Fruit fly (Drosophila melanogaster): ENCODE measurements around the gene TBC1D5.

TBC1D5 gene

DNA sequence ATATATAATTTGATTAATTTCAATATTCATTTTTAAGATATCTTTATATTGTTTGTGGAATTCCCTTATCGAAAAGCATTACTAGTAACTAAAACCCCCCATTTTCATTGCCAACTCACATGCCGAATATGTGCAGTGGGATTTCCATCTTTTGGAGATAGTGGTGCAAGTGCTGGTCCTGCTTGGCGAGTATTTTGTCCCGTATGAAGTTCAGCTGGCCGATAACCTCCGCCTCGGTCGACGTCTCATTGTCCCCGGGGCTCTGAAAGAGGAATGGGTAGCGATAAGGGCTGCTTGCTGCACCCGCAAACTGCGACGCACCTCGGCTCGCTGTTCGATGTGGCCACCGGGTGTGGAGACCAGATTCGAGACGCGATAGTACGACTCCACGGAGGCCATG lies 1.2 kb downstream of the TBC1D5 start:
- TF ChIP-seq NK7.1 (GFP tag; optimal IDR thresholded peaks at IDR 0.05) (no peak), CG12155 (GFP tag; optimal IDR thresholded peaks at IDR 0.05) (no peak), CG18262 (tag; optimal IDR thresholded peaks at IDR 0.05) (no peak), Dbx (GFP tag; IDR thresholded peaks at IDR 0.05) (no peak), Six4 (GFP tag; optimal IDR thresholded peaks at IDR 0.05) (no peak), CG6854 (GFP tag; optimal IDR thresholded peaks at IDR 0.05) (no peak), CG33213 (GFP tag; optimal IDR thresholded peaks at IDR 0.05) (no peak), CG14050 (GFP tag; IDR thresholded peaks at IDR 0.05) (no peak), CTCF (GFP tag; optimal IDR thresholded peaks at IDR 0.05) (no peak), cato (GFP tag; optimal IDR thresholded peaks at IDR 0.05; ENCODE audit: borderline replicate concordance) (no peak)

- TF ChIP-seq CG9797 (GFP tag; optimal IDR thresholded peaks at IDR 0.05) (peak; percentile 92), CG1647 (GFP tag; optimal IDR thresholded peaks at IDR 0.05) (peak; percentile 34), CG2199 (GFP tag; IDR thresholded peaks at IDR 0.05) (no peak), cg (GFP tag; optimal IDR thresholded peaks at IDR 0.05) (no peak), NC2β (GFP tag; optimal IDR thresholded peaks at IDR 0.05) (peak; percentile 23), CG4404 (GFP tag; IDR thresholded peaks at IDR 0.05) (peak; percentile 52), B-H2 (GFP tag; optimal IDR thresholded peaks at IDR 0.05) (no peak), nau (GFP tag; optimal IDR thresholded peaks at IDR 0.05) (no peak), mld (GFP tag; IDR thresholded peaks at IDR 0.05; ENCODE audit: partially characterized antibody) (no peak), NfI (GFP tag; optimal IDR thresholded peaks at IDR 0.05) (peak; percentile 34), sug (tag; optimal IDR thresholded peaks at IDR 0.05) (peak; percentile 73), run (tag; optimal IDR thresholded peaks at IDR 0.05) (no peak), CG8924 (tag; optimal IDR thresholded peaks at IDR 0.05) (peak; percentile 64), knrl (GFP tag; IDR thresholded peaks at IDR 0.05; ENCODE audit: partially characterized antibody) (peak; percentile 45; the same call in 1 of the 3 replicates), Asciz (GFP tag; optimal IDR thresholded peaks at IDR 0.05) (no peak), CG10431 (GFP tag; optimal IDR thresholded peaks at IDR 0.05) (no peak), CG17568 (GFP tag; optimal IDR thresholded peaks at IDR 0.05) (no peak), CG12155 (GFP tag; optimal IDR thresholded peaks at IDR 0.05) (peak; percentile 14), Scr (GFP tag; IDR thresholded peaks at IDR 0.05; ENCODE audit: partially characterized antibody) (no peak), ci (GFP tag; IDR thresholded peaks at IDR 0.05) (no peak), HmgZ (tag; optimal IDR thresholded peaks at IDR 0.05) (peak; percentile 68), CG1529 (GFP tag; optimal IDR thresholded peaks at IDR 0.05) (no peak), Sin3A (optimal IDR thresholded peaks at IDR 0.05) (peak; percentile 95), gsb (GFP tag; IDR thresholded peaks at IDR 0.05) (no peak), danr (GFP tag; IDR thresholded peaks at IDR 0.05) (no peak), HLH3B (GFP tag; IDR thresholded peaks at IDR 0.05) (no peak; the same call in 1 of the 2 replicates), stc (GFP tag; IDR thresholded peaks at IDR 0.05) (no peak), CG4282 (GFP tag; optimal IDR thresholded peaks at IDR 0.05) (no peak), jigr1 (GFP tag; IDR thresholded peaks at IDR 0.05) (no peak), CG10209 (GFP tag; optimal IDR thresholded peaks at IDR 0.05) (peak; percentile 55), Oaz (GFP tag; IDR thresholded peaks at IDR 0.05) (no peak), HmgD (GFP tag; optimal IDR thresholded peaks at IDR 0.05) (peak; percentile 52), CG9817 (tag; optimal IDR thresholded peaks at IDR 0.05) (peak; percentile 64), B-H1 (GFP tag; IDR thresholded peaks at IDR 0.05) (no peak), fd96Cb (tag; optimal IDR thresholded peaks at IDR 0.05) (peak; percentile 21), CG34224 (GFP tag; IDR thresholded peaks at IDR 0.05; ENCODE audit: partially characterized antibody) (no peak), CG17385 (GFP tag; optimal IDR thresholded peaks at IDR 0.05) (no peak), klu (GFP tag; IDR thresholded peaks at IDR 0.05) (no peak), ash1 (GFP tag; optimal IDR thresholded peaks at IDR 0.05) (no peak), Hsf (GFP tag; optimal IDR thresholded peaks at IDR 0.05) (peak; percentile 64), lov (optimal IDR thresholded peaks at IDR 0.05) (no peak), lov (GFP tag; IDR thresholded peaks at IDR 0.05) (no peak)
These were observed 7.7 kb downstream of the TBC1D5 start, which contains the start of gene Ravus for dm6 chr3R:13264061-13264661. Gene Ravus, minus strand, starts transcription at chr3R:13264061.

Measured in whole organism, embryonic.